Worm (Caenorhabditis elegans) whole organism, young adult: Measurements from ENCODE around the gene idpa-2.

Source experiments
- B0336.3 ChIP-seq: fragments of 200-800 bp; sonication (Bioruptor generic); IDR thresholded peaks from 2 replicates; pipeline ENCODE4 v1.3.6; 2022; ENCODE audit warnings: missing genetic modification characterization, missing compliant biosample characterization
- C06A6.2 ChIP-seq: fragments of 200-800 bp; sonication (Bioruptor generic); conservative IDR thresholded peaks from 2 replicates; pipeline ENCODE4 v1.3.6; 2022; ENCODE audit warnings: missing genetic modification characterization, missing compliant biosample characterization
- F22D6.2 ChIP-seq: sonication (generic microtip); optimal IDR thresholded peaks from 2 replicates; lab custom pipeline; 2016; ENCODE audit warnings: mild to moderate bottlenecking, missing genetic modification characterization, missing compliant biosample characterization
- F23B12.7 ChIP-seq: sonication (generic microtip); optimal IDR thresholded peaks from 2 replicates; lab custom pipeline; 2017; ENCODE audit warnings: missing genetic modification characterization, mild to moderate bottlenecking, missing compliant biosample characterization, antibody characterized with exemption, moderate library complexity; ENCODE audit not compliant: insufficient read depth
- F39B2.1 ChIP-seq: fragments of 200-800 bp; sonication (Bioruptor generic); IDR thresholded peaks from 2 replicates; pipeline ENCODE4 v1.3.6; 2022; ENCODE audit warnings: missing genetic modification reagents, missing genetic modification characterization, missing compliant biosample characterization
- F49E8.2 ChIP-seq: sonication (generic microtip); optimal IDR thresholded peaks from 3 replicates; lab custom pipeline; 2017; ENCODE audit warnings: missing genetic modification characterization, mild to moderate bottlenecking, missing compliant biosample characterization, antibody characterized with exemption, moderate library complexity; ENCODE audit not compliant: insufficient read depth
- F57C9.4 ChIP-seq: sonication (generic microtip); optimal IDR thresholded peaks from 2 replicates; lab custom pipeline; 2017; ENCODE audit warnings: mild to moderate bottlenecking, missing genetic modification characterization, missing compliant biosample characterization
- K11D2.4 ChIP-seq: fragments of 200-800 bp; sonication (Bioruptor generic); IDR thresholded peaks from 2 replicates; pipeline ENCODE4 v1.3.6; 2022; ENCODE audit warnings: missing genetic modification reagents, missing genetic modification characterization, missing compliant biosample characterization
- T07F8.4 ChIP-seq: sonication (generic microtip); optimal IDR thresholded peaks from 2 replicates; lab custom pipeline; 2016; ENCODE audit warnings: mild to moderate bottlenecking, missing genetic modification characterization, moderate library complexity, missing compliant biosample characterization
- Y53G8AR.9 ChIP-seq: fragments of 200-800 bp; sonication (Bioruptor generic); conservative IDR thresholded peaks from 2 replicates; pipeline ENCODE4 v1.3.6; 2022; ENCODE audit warnings: missing genetic modification reagents, missing genetic modification characterization, missing compliant biosample characterization
- Y67H2A.10 ChIP-seq: fragments of 200-800 bp; sonication (Bioruptor generic); conservative IDR thresholded peaks from 2 replicates; pipeline ENCODE4 v1.3.6; 2022; ENCODE audit warnings: missing genetic modification reagents, missing genetic modification characterization, missing compliant biosample characterization
- ZK185.1 ChIP-seq: sonication (generic microtip); optimal IDR thresholded peaks from 2 replicates; lab custom pipeline; 2016; ENCODE audit warnings: mild to moderate bottlenecking, missing genetic modification characterization, missing compliant biosample characterization; ENCODE audit not compliant: poor library complexity, severe bottlenecking
- ama-1 ChIP-seq, 3 experiments: fragments of 150-350 bp in 1 of 3; sonication (generic microtip) in 2 of 3; optimal IDR thresholded peaks; 2 replicates each; lab custom pipeline; 2014 to 2018; ENCODE audit warnings: missing biosample characterization in 2 of 3, missing genetic modification characterization in 2 of 3, missing genetic modification reagents in 2 of 3
- aptf-2 ChIP-seq: fragments of 200-800 bp; sonication (Bioruptor generic); conservative IDR thresholded peaks from 2 replicates; pipeline ENCODE4 v1.3.6; 2022; ENCODE audit warnings: missing genetic modification reagents, missing genetic modification characterization, missing compliant biosample characterization
- aptf-3 ChIP-seq: fragments of 200-800 bp; sonication (Bioruptor generic); IDR thresholded peaks from 2 replicates; pipeline ENCODE4 v1.3.6; 2022; ENCODE audit warnings: missing genetic modification characterization, missing compliant biosample characterization
- attf-5 ChIP-seq: fragments of 200-800 bp; sonication (Bioruptor generic); optimal IDR thresholded peaks from 2 replicates; lab custom pipeline; 2018; ENCODE audit warnings: mild to moderate bottlenecking, missing genetic modification characterization, missing compliant biosample characterization
- bed-1 ChIP-seq: fragments of 200-800 bp; sonication (Bioruptor generic); IDR thresholded peaks from 2 replicates; pipeline ENCODE4 v1.3.6; 2022; ENCODE audit warnings: missing genetic modification reagents, missing genetic modification characterization, missing compliant biosample characterization
- cebp-1 ChIP-seq, 2 experiments: fragments of 200-800 bp in 1 of 2; sonication (Bioruptor generic) in 1 of 2; sonication (generic microtip) in 1 of 2; IDR thresholded peaks in 1 of 2; optimal IDR thresholded peaks in 1 of 2; 2 replicates each; pipeline versions ENCODE4 v1.3.6 to Lab custom; 2017 to 2022; ENCODE audit warnings: missing compliant biosample characterization in 2 of 2, missing genetic modification characterization in 2 of 2, mild to moderate bottlenecking in 1 of 2, missing genetic modification reagents in 1 of 2, moderate library complexity in 1 of 2
- ceh-27 ChIP-seq: fragments of 200-800 bp; sonication (Bioruptor generic); optimal IDR thresholded peaks from 2 replicates; lab custom pipeline; 2018; ENCODE audit warnings: mild to moderate bottlenecking, missing genetic modification characterization, moderate library complexity, missing compliant biosample characterization
- ceh-40 ChIP-seq: fragments of 200-800 bp; sonication (Bioruptor generic); IDR thresholded peaks from 2 replicates; pipeline ENCODE4 v1.3.6; 2022; ENCODE audit warnings: missing genetic modification characterization, missing compliant biosample characterization
- ceh-79 ChIP-seq: sonication (generic microtip); optimal IDR thresholded peaks from 2 replicates; lab custom pipeline; 2017; ENCODE audit warnings: mild to moderate bottlenecking, missing genetic modification characterization, missing compliant biosample characterization
- egl-18 ChIP-seq: fragments of 200-800 bp; sonication (Bioruptor generic); IDR thresholded peaks from 2 replicates; pipeline ENCODE4 v1.3.6; 2022; ENCODE audit warnings: missing genetic modification reagents, missing genetic modification characterization, missing compliant biosample characterization
- fkh-3 ChIP-seq: sonication (generic microtip); optimal IDR thresholded peaks from 2 replicates; lab custom pipeline; 2016; ENCODE audit warnings: mild to moderate bottlenecking, missing genetic modification characterization, missing compliant biosample characterization
- hlh-26 ChIP-seq: fragments of 200-800 bp; sonication (Bioruptor generic); conservative IDR thresholded peaks from 2 replicates; pipeline ENCODE4 v1.3.6; 2022; ENCODE audit warnings: missing genetic modification reagents, missing genetic modification characterization, missing compliant biosample characterization
- hmg-1.2 ChIP-seq: fragments of 200-800 bp; sonication (Bioruptor generic); IDR thresholded peaks from 2 replicates; pipeline ENCODE4 v1.3.6; 2022; ENCODE audit warnings: missing genetic modification reagents, missing genetic modification characterization, missing compliant biosample characterization
- let-526 ChIP-seq: fragments of 200-800 bp; sonication (Bioruptor generic); IDR thresholded peaks from 2 replicates; pipeline ENCODE4 v1.3.6; 2022; ENCODE audit warnings: missing genetic modification reagents, missing genetic modification characterization, missing compliant biosample characterization
- let-607 ChIP-seq, 2 experiments: fragments of 200-800 bp in 1 of 2; sonication (Bioruptor generic) in 1 of 2; sonication (generic microtip) in 1 of 2; optimal IDR thresholded peaks; 2 replicates each; lab custom pipeline; 2016 to 2018; ENCODE audit warnings: mild to moderate bottlenecking in 2 of 2, missing compliant biosample characterization in 2 of 2, missing genetic modification characterization in 2 of 2, moderate library complexity in 2 of 2, missing genotype in 1 of 2
- lir-1 ChIP-seq: fragments of 200-800 bp; sonication (Bioruptor generic); conservative IDR thresholded peaks from 2 replicates; pipeline ENCODE4 v1.3.6; 2022; ENCODE audit warnings: missing genetic modification reagents, missing genetic modification characterization, missing compliant biosample characterization
- madf-3 ChIP-seq: fragments of 200-800 bp; sonication (Bioruptor generic); IDR thresholded peaks from 2 replicates; pipeline ENCODE4 v1.3.6; 2022; ENCODE audit warnings: missing genetic modification reagents, missing genetic modification characterization, missing compliant biosample characterization
- madf-8 ChIP-seq: fragments of 200-800 bp; sonication (Bioruptor generic); conservative IDR thresholded peaks from 2 replicates; pipeline ENCODE4 v1.3.6; 2022; ENCODE audit warnings: missing genetic modification reagents, missing genetic modification characterization, missing compliant biosample characterization
- nhr-120 ChIP-seq: fragments of 200-800 bp; sonication (Bioruptor generic); IDR thresholded peaks from 2 replicates; pipeline ENCODE4 v1.3.6; 2022; ENCODE audit warnings: missing genetic modification characterization, missing compliant biosample characterization
- nhr-27 ChIP-seq: fragments of 200-800 bp; sonication (Bioruptor generic); optimal IDR thresholded peaks from 2 replicates; lab custom pipeline; 2018; ENCODE audit warnings: mild to moderate bottlenecking, missing genetic modification characterization, moderate library complexity, missing compliant biosample characterization
- nhr-80 ChIP-seq: sonication (generic microtip); optimal IDR thresholded peaks from 2 replicates; lab custom pipeline; 2016; ENCODE audit warnings: missing genetic modification characterization, missing compliant biosample characterization
- nhr-90 ChIP-seq: sonication (generic microtip); optimal IDR thresholded peaks from 2 replicates; lab custom pipeline; 2016; ENCODE audit warnings: missing genotype, mild to moderate bottlenecking, missing genetic modification characterization, missing compliant biosample characterization
- pbrm-1 ChIP-seq: fragments of 200-800 bp; sonication (Bioruptor generic); IDR thresholded peaks from 2 replicates; pipeline ENCODE4 v1.3.6; 2022; ENCODE audit warnings: missing genetic modification reagents, missing genetic modification characterization, missing compliant biosample characterization
- repo-1 ChIP-seq: sonication (generic microtip); optimal IDR thresholded peaks from 2 replicates; lab custom pipeline; 2017; ENCODE audit warnings: mild to moderate bottlenecking, missing genetic modification characterization, missing compliant biosample characterization
- snpc-1.3 ChIP-seq: sonication (generic microtip); optimal IDR thresholded peaks from 2 replicates; lab custom pipeline; 2017; ENCODE audit warnings: missing genetic modification characterization, mild to moderate bottlenecking, missing compliant biosample characterization, antibody characterized with exemption, moderate library complexity, missing genotype, missing genetic modification reagents; ENCODE audit not compliant: insufficient read depth
- sptf-2 ChIP-seq: fragments of 200-800 bp; sonication (Bioruptor generic); optimal IDR thresholded peaks from 2 replicates; lab custom pipeline; 2018; ENCODE audit warnings: mild to moderate bottlenecking, missing genetic modification characterization, missing compliant biosample characterization
- xnd-1 ChIP-seq: sonication (generic microtip); optimal IDR thresholded peaks from 2 replicates; lab custom pipeline; 2016; ENCODE audit warnings: missing genotype, missing genetic modification reagents, missing genetic modification characterization, missing compliant biosample characterization
- zim-3 ChIP-seq: sonication (generic microtip); optimal IDR thresholded peaks from 2 replicates; lab custom pipeline; 2017; ENCODE audit warnings: mild to moderate bottlenecking, missing genetic modification characterization, moderate library complexity, missing compliant biosample characterization
- ztf-18 ChIP-seq: sonication (generic microtip); optimal IDR thresholded peaks from 2 replicates; lab custom pipeline; 2016; ENCODE audit warnings: missing genotype, mild to moderate bottlenecking, missing genetic modification characterization, missing compliant biosample characterization
- ztf-3 ChIP-seq: fragments of 200-800 bp; sonication (Bioruptor generic); optimal IDR thresholded peaks from 2 replicates; lab custom pipeline; 2018; ENCODE audit warnings: mild to moderate bottlenecking, missing genetic modification characterization, missing compliant biosample characterization

Gene idpa-2

ce11 chrII:8746298-8746775 is 46.2 kb downstream of the idpa-2 start (continued):
- no peak for TF ChIP-seq egl-18 (GFP tag; lab: Robert Waterston, UW)
- TF ChIP-seq ceh-40 (GFP tag; lab: Robert Waterston, UW), result no peak
- no peak for TF ChIP-seq Y67H2A.10 (GFP tag; lab: Robert Waterston, UW)
- no peak for TF ChIP-seq F23B12.7 (tag; lab: Kevin White, UChicago)
- no peak for TF ChIP-seq nhr-80 (tag; lab: Kevin White, UChicago)
- TF ChIP-seq let-526 (GFP tag; lab: Robert Waterston, UW), result peak; percentile 44; the same call in 1 of the 2 replicates
- no peak for TF ChIP-seq ceh-27 (GFP tag; lab: Kevin White, UChicago)
- no peak for TF ChIP-seq F22D6.2 (tag; lab: Kevin White, UChicago)
- TF ChIP-seq F39B2.1 (GFP tag; lab: Robert Waterston, UW), result no peak
- TF ChIP-seq let-607 (tag; optimal IDR thresholded peaks at IDR 0.05; lab: Kevin White, UChicago), result peak in 1 of 2 experiments; percentile 51
- TF ChIP-seq fkh-3 (tag; lab: Kevin White, UChicago), result peak; percentile 31
- peak; percentile 52 for TF ChIP-seq cebp-1 (GFP tag; IDR thresholded peaks at IDR 0.05; lab: Robert Waterston, UW)
- TF ChIP-seq cebp-1 (tag; optimal IDR thresholded peaks at IDR 0.05; lab: Kevin White, UChicago), result peak; percentile 66
- TF ChIP-seq nhr-120 (GFP tag; lab: Robert Waterston, UW), result no peak
- TF ChIP-seq F49E8.2 (tag; lab: Kevin White, UChicago), result no peak
- no peak for TF ChIP-seq lir-1 (GFP tag; lab: Robert Waterston, UW)
- no peak for TF ChIP-seq snpc-1.3 (tag; lab: Kevin White, UChicago)
- TF ChIP-seq ama-1 (optimal IDR thresholded peaks at IDR 0.05; lab: Kevin White, UChicago), result peak; percentile 23
- no peak for TF ChIP-seq ama-1 (GFP tag; optimal IDR thresholded peaks at IDR 0.05; lab: Kevin White, UChicago)
- TF ChIP-seq aptf-3 (GFP tag; lab: Robert Waterston, UW), result no peak
- TF ChIP-seq T07F8.4 (tag; lab: Kevin White, UChicago), result no peak
- TF ChIP-seq xnd-1 (tag; lab: Kevin White, UChicago), result no peak
- TF ChIP-seq ztf-18 (tag; lab: Kevin White, UChicago), result no peak
- no peak; the same call in 1 of the 2 replicates for TF ChIP-seq pbrm-1
- TF ChIP-seq ztf-3 (GFP tag; lab: Kevin White, UChicago), result no peak
- peak; percentile 56 for TF ChIP-seq ZK185.1 (tag; lab: Kevin White, UChicago)
- TF ChIP-seq hlh-26 (GFP tag; lab: Robert Waterston, UW), result no peak
- no peak for TF ChIP-seq nhr-27 (tag; lab: Kevin White, UChicago)
- peak; percentile 77 for TF ChIP-seq zim-3
- no peak for TF ChIP-seq bed-1 (GFP tag; lab: Robert Waterston, UW)

ce11 chrII:8745449-8746297 is 46.9 kb downstream of the idpa-2 start:
- TF ChIP-seq madf-8, result no peak
- TF ChIP-seq nhr-90 (tag; lab: Kevin White, UChicago), result peak; percentile 22
- TF ChIP-seq ztf-3 (GFP tag; lab: Kevin White, UChicago), result no peak
- no peak for TF ChIP-seq T07F8.4 (tag; lab: Kevin White, UChicago)
- no peak for TF ChIP-seq sptf-2 (GFP tag; lab: Kevin White, UChicago)
- no peak for TF ChIP-seq attf-5 (GFP tag; lab: Kevin White, UChicago)
- peak; percentile 50 for TF ChIP-seq ama-1 (optimal IDR thresholded peaks at IDR 0.05; lab: Kevin White, UChicago)
- peak in 1 of 2 experiments; percentile 36 for TF ChIP-seq ama-1 (GFP tag; optimal IDR thresholded peaks at IDR 0.05; lab: Kevin White, UChicago)
- TF ChIP-seq hmg-1.2 (GFP tag; lab: Robert Waterston, UW), result 0 out of 2 replicates have a peak, but pooled peaks have one; percentile 2
- peak; percentile 11; the same call in 1 of the 2 replicates for TF ChIP-seq C06A6.2 (GFP tag; lab: Robert Waterston, UW)
- TF ChIP-seq ceh-79, result no peak
- TF ChIP-seq B0336.3 (GFP tag; lab: Robert Waterston, UW), result peak; percentile 12; the same call in 1 of the 2 replicates
- TF ChIP-seq repo-1 (tag; lab: Kevin White, UChicago), result peak; percentile 50
- TF ChIP-seq let-526 (GFP tag; lab: Robert Waterston, UW), result 0 out of 2 replicates have a peak, but pooled peaks have one; percentile 3
- TF ChIP-seq cebp-1 (GFP tag; IDR thresholded peaks at IDR 0.05; lab: Robert Waterston, UW), result no peak
- TF ChIP-seq cebp-1 (tag; optimal IDR thresholded peaks at IDR 0.05; lab: Kevin White, UChicago), result peak; percentile 5
- peak; percentile 5; the same call in 1 of the 2 replicates for TF ChIP-seq Y53G8AR.9 (GFP tag; lab: Robert Waterston, UW)
- TF ChIP-seq F57C9.4 (tag; lab: Kevin White, UChicago), result no peak
- no peak for TF ChIP-seq aptf-2 (GFP tag; lab: Robert Waterston, UW)
- peak; percentile 26 for TF ChIP-seq ZK185.1 (tag; lab: Kevin White, UChicago)
- TF ChIP-seq madf-3 (GFP tag; lab: Robert Waterston, UW), result 0 out of 2 replicates have a peak, but pooled peaks have one; percentile 3
- TF ChIP-seq K11D2.4 (GFP tag; lab: Robert Waterston, UW), result no peak; the same call in 1 of the 2 replicates
